Worm (Caenorhabditis elegans): ENCODE measurements around the gene vps-52.

Gene vps-52

DNA sequence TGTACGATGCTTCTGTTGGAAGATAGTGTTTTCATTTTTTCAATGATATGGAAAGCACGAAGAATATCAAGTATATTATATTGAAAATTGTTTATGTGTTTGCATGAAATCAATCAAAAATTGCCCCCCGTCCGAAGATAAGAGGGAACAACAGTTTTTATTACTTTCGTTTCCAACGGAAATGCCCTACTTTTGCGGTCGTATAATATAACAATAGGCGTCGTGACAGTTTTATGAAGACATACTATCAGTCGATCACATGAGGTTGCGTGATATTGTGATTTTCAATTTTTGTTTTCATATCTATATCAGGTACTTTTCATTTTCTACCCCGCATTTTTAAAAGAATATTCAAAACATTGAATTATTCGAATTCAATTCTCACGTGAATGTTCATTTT lies 30.9 kb downstream of the vps-52 start (continued):
- TF ChIP-seq vab-15 (tag; optimal IDR thresholded peaks at IDR 0.05): no peak
- no peak for TF ChIP-seq nhr-84 (tag; optimal IDR thresholded peaks at IDR 0.05)
- peak; percentile 29 for TF ChIP-seq nhr-20 (tag; optimal IDR thresholded peaks at IDR 0.05)
- TF ChIP-seq ceh-88 (GFP tag; IDR thresholded peaks at IDR 0.05): no peak
- TF ChIP-seq F16B12.6 (tag; optimal IDR thresholded peaks at IDR 0.05): no peak
- TF ChIP-seq Y116A8C.19 (tag; optimal IDR thresholded peaks at IDR 0.05; ENCODE audit: borderline replicate concordance): no peak
- TF ChIP-seq efl-1 (optimal IDR thresholded peaks at IDR 0.05): no peak
- no peak for TF ChIP-seq efl-1 (GFP tag; optimal IDR thresholded peaks at IDR 0.05 in 1 of 2)
- no peak for TF ChIP-seq C34B4.2 (tag; optimal IDR thresholded peaks at IDR 0.05)
- no peak for TF ChIP-seq irx-1 (tag; optimal IDR thresholded peaks at IDR 0.05)
- no peak for TF ChIP-seq zag-1 (tag; optimal IDR thresholded peaks at IDR 0.05)
- no peak for TF ChIP-seq nhr-76 (tag; optimal IDR thresholded peaks at IDR 0.05)
- no peak for TF ChIP-seq ama-1 (optimal IDR thresholded peaks at IDR 0.05)
- TF ChIP-seq mab-9 (GFP tag; IDR thresholded peaks at IDR 0.05): no peak
- TF ChIP-seq nhr-47 (tag; optimal IDR thresholded peaks at IDR 0.05): no peak
- no peak for TF ChIP-seq xbp-1 (tag; optimal IDR thresholded peaks at IDR 0.05)
- TF ChIP-seq ces-1 (GFP tag; optimal IDR thresholded peaks at IDR 0.05): no peak
- TF ChIP-seq elt-3 (tag; optimal IDR thresholded peaks at IDR 0.05): peak in 2 of 6 experiments; percentile 29 to 68
- TF ChIP-seq sup-37 (GFP tag; optimal IDR thresholded peaks at IDR 0.05): no peak
- TF ChIP-seq hlh-17 (GFP tag; optimal IDR thresholded peaks at IDR 0.05; ENCODE audit: borderline replicate concordance): no peak
- no peak for TF ChIP-seq mdl-1 (tag; optimal IDR thresholded peaks at IDR 0.05)
- TF ChIP-seq fkh-4 (tag; optimal IDR thresholded peaks at IDR 0.05; ENCODE audit: borderline replicate concordance): no peak
- no peak for TF ChIP-seq tbx-2 (tag; optimal IDR thresholded peaks at IDR 0.05)
- TF ChIP-seq lsy-2 (tag; optimal IDR thresholded peaks at IDR 0.05): no peak
- TF ChIP-seq snpc-4 (tag; optimal IDR thresholded peaks at IDR 0.05): no peak
- TF ChIP-seq dpl-1 (GFP tag; optimal IDR thresholded peaks at IDR 0.05): no peak
- TF ChIP-seq skn-1 (tag; optimal IDR thresholded peaks at IDR 0.05): no peak
- no peak for TF ChIP-seq dsc-1 (tag; optimal IDR thresholded peaks at IDR 0.05)
- TF ChIP-seq nhr-12 (tag; optimal IDR thresholded peaks at IDR 0.05): no peak
- peak in 1 of 2 experiments; percentile 40 for TF ChIP-seq lin-35 (GFP tag; optimal IDR thresholded peaks at IDR 0.05)
- no peak for TF ChIP-seq lir-3 (tag; optimal IDR thresholded peaks at IDR 0.05; ENCODE audit: poor library complexity)
- no peak for TF ChIP-seq ztf-11 (tag; optimal IDR thresholded peaks at IDR 0.05)
- TF ChIP-seq aly-2 (tag; optimal IDR thresholded peaks at IDR 0.05): no peak
- no peak for TF ChIP-seq unc-98 (GFP tag; IDR thresholded peaks at IDR 0.05)
- no peak for TF ChIP-seq ceh-63 (GFP tag; optimal IDR thresholded peaks at IDR 0.05)
- no peak for TF ChIP-seq swsn-7 (tag; optimal IDR thresholded peaks at IDR 0.05)
- TF ChIP-seq fos-1 (tag; optimal IDR thresholded peaks at IDR 0.05): no peak
- no peak for TF ChIP-seq ceh-8 (GFP tag; optimal IDR thresholded peaks at IDR 0.05)
- TF ChIP-seq sox-4 (tag; optimal IDR thresholded peaks at IDR 0.05): no peak
- no peak for TF ChIP-seq lin-39 (tag; optimal IDR thresholded peaks at IDR 0.05)
- no peak for TF ChIP-seq sptf-1 (tag; optimal IDR thresholded peaks at IDR 0.05)
- peak; percentile 88 for TF ChIP-seq blmp-1 (tag; optimal IDR thresholded peaks at IDR 0.05)
- no peak for TF ChIP-seq alr-1 (tag; optimal IDR thresholded peaks at IDR 0.05; ENCODE audit: borderline replicate concordance)
- no peak for TF ChIP-seq tlp-1 (tag; optimal IDR thresholded peaks at IDR 0.05)
- no peak for TF ChIP-seq C16A3.4 (tag; optimal IDR thresholded peaks at IDR 0.05)
- peak; percentile 24 for TF ChIP-seq elt-2 (tag; optimal IDR thresholded peaks at IDR 0.05)
